Worm (Caenorhabditis elegans) whole organism, young adult: Measurements from ENCODE around the gene ZC513.2.

Experiments
- B0035.1 ChIP-seq: sonication (generic microtip); optimal IDR thresholded peaks from 2 replicates; lab custom pipeline; 2016; ENCODE audit warnings: missing genetic modification characterization, mild to moderate bottlenecking, missing compliant biosample characterization, missing genotype, missing genetic modification reagents
- B0336.3 ChIP-seq: fragments of 200-800 bp; sonication (Bioruptor generic); IDR thresholded peaks from 2 replicates; pipeline ENCODE4 v1.3.6; 2022; ENCODE audit warnings: missing genetic modification characterization, missing compliant biosample characterization
- C17E4.6 ChIP-seq: fragments of 200-800 bp; sonication (Bioruptor generic); IDR thresholded peaks from 2 replicates; pipeline ENCODE4 v1.3.6; 2022; ENCODE audit warnings: missing genetic modification reagents, missing genetic modification characterization, missing compliant biosample characterization
- F10E7.11 ChIP-seq: sonication (generic microtip); optimal IDR thresholded peaks from 2 replicates; lab custom pipeline; 2017; ENCODE audit warnings: mild to moderate bottlenecking, missing genetic modification characterization, moderate library complexity, missing compliant biosample characterization
- F49E8.2 ChIP-seq: sonication (generic microtip); optimal IDR thresholded peaks from 3 replicates; lab custom pipeline; 2017; ENCODE audit warnings: missing genetic modification characterization, mild to moderate bottlenecking, missing compliant biosample characterization, antibody characterized with exemption, moderate library complexity; ENCODE audit not compliant: insufficient read depth
- F52B5.7 ChIP-seq: sonication (generic microtip); optimal IDR thresholded peaks from 2 replicates; lab custom pipeline; 2016; ENCODE audit warnings: mild to moderate bottlenecking, missing genetic modification characterization, missing compliant biosample characterization
- F55B11.4 ChIP-seq: sonication (generic microtip); optimal IDR thresholded peaks from 2 replicates; lab custom pipeline; 2016; ENCODE audit warnings: missing compliant biosample characterization, missing genetic modification characterization, borderline replicate concordance; ENCODE audit not compliant: insufficient read depth
- K12H6.12 ChIP-seq: fragments of 200-800 bp; sonication (Bioruptor generic); optimal IDR thresholded peaks from 2 replicates; lab custom pipeline; 2018; ENCODE audit warnings: mild to moderate bottlenecking, missing genetic modification characterization, missing compliant biosample characterization
- Y53G8AR.9 ChIP-seq: fragments of 200-800 bp; sonication (Bioruptor generic); conservative IDR thresholded peaks from 2 replicates; pipeline ENCODE4 v1.3.6; 2022; ENCODE audit warnings: missing genetic modification reagents, missing genetic modification characterization, missing compliant biosample characterization
- akir-1 ChIP-seq: fragments of 200-800 bp; sonication (Bioruptor generic); optimal IDR thresholded peaks from 2 replicates; lab custom pipeline; 2018; ENCODE audit warnings: mild to moderate bottlenecking, missing genetic modification characterization, moderate library complexity, missing compliant biosample characterization
- aptf-2 ChIP-seq: fragments of 200-800 bp; sonication (Bioruptor generic); conservative IDR thresholded peaks from 2 replicates; pipeline ENCODE4 v1.3.6; 2022; ENCODE audit warnings: missing genetic modification reagents, missing genetic modification characterization, missing compliant biosample characterization
- attf-3 ChIP-seq: fragments of 200-800 bp; sonication (Bioruptor generic); conservative IDR thresholded peaks from 2 replicates; pipeline ENCODE4 v1.3.6; 2022; ENCODE audit warnings: missing genetic modification reagents, missing genetic modification characterization, missing compliant biosample characterization
- ceh-100 ChIP-seq: fragments of 200-800 bp; sonication (Bioruptor generic); IDR thresholded peaks from 2 replicates; pipeline ENCODE4 v1.3.6; 2022; ENCODE audit warnings: missing genetic modification reagents, missing genetic modification characterization, missing compliant biosample characterization
- ceh-40 ChIP-seq: fragments of 200-800 bp; sonication (Bioruptor generic); IDR thresholded peaks from 2 replicates; pipeline ENCODE4 v1.3.6; 2022; ENCODE audit warnings: missing genetic modification characterization, missing compliant biosample characterization
- ceh-79 ChIP-seq: sonication (generic microtip); optimal IDR thresholded peaks from 2 replicates; lab custom pipeline; 2017; ENCODE audit warnings: mild to moderate bottlenecking, missing genetic modification characterization, missing compliant biosample characterization
- ceh-91 ChIP-seq: fragments of 200-800 bp; sonication (Bioruptor generic); IDR thresholded peaks from 2 replicates; pipeline ENCODE4 v1.3.6; 2022; ENCODE audit warnings: missing genetic modification reagents, missing genetic modification characterization, missing compliant biosample characterization
- dpff-1 ChIP-seq: sonication (generic microtip); optimal IDR thresholded peaks from 2 replicates; lab custom pipeline; 2017; ENCODE audit warnings: mild to moderate bottlenecking, missing genetic modification characterization, missing compliant biosample characterization
- egl-44 ChIP-seq: fragments of 200-800 bp; sonication (Bioruptor generic); IDR thresholded peaks from 2 replicates; pipeline ENCODE4 v1.3.6; 2022; ENCODE audit warnings: missing genetic modification reagents, missing genetic modification characterization, missing compliant biosample characterization
- ets-4 ChIP-seq: fragments of 200-800 bp; sonication (Bioruptor generic); optimal IDR thresholded peaks from 2 replicates; lab custom pipeline; 2018; ENCODE audit warnings: mild to moderate bottlenecking, missing genetic modification characterization, missing compliant biosample characterization
- him-1 ChIP-seq: sonication (generic microtip); optimal IDR thresholded peaks from 2 replicates; lab custom pipeline; 2016; ENCODE audit warnings: missing genotype, missing genetic modification reagents, missing genetic modification characterization, missing compliant biosample characterization
- let-526 ChIP-seq: fragments of 200-800 bp; sonication (Bioruptor generic); IDR thresholded peaks from 2 replicates; pipeline ENCODE4 v1.3.6; 2022; ENCODE audit warnings: missing genetic modification reagents, missing genetic modification characterization, missing compliant biosample characterization
- lir-1 ChIP-seq: fragments of 200-800 bp; sonication (Bioruptor generic); conservative IDR thresholded peaks from 2 replicates; pipeline ENCODE4 v1.3.6; 2022; ENCODE audit warnings: missing genetic modification reagents, missing genetic modification characterization, missing compliant biosample characterization
- madf-10 ChIP-seq: sonication (generic microtip); optimal IDR thresholded peaks from 2 replicates; lab custom pipeline; 2016; ENCODE audit warnings: mild to moderate bottlenecking, missing genetic modification characterization, missing compliant biosample characterization
- madf-3 ChIP-seq: fragments of 200-800 bp; sonication (Bioruptor generic); IDR thresholded peaks from 2 replicates; pipeline ENCODE4 v1.3.6; 2022; ENCODE audit warnings: missing genetic modification reagents, missing genetic modification characterization, missing compliant biosample characterization
- mcd-1 ChIP-seq: fragments of 200-800 bp; sonication (Bioruptor generic); IDR thresholded peaks from 2 replicates; pipeline ENCODE4 v1.3.6; 2022; ENCODE audit warnings: missing genetic modification reagents, missing genetic modification characterization, missing compliant biosample characterization
- nfya-1 ChIP-seq: sonication (generic microtip); optimal IDR thresholded peaks from 2 replicates; lab custom pipeline; 2017; ENCODE audit warnings: antibody characterized with exemption, missing compliant biosample characterization, missing genetic modification characterization, borderline replicate concordance; ENCODE audit not compliant: insufficient read depth
- nfya-2 ChIP-seq: fragments of 200-800 bp; sonication (Bioruptor generic); IDR thresholded peaks from 2 replicates; pipeline ENCODE4 v1.3.6; 2022; ENCODE audit warnings: missing genetic modification reagents, missing genetic modification characterization, missing compliant biosample characterization
- nfyb-1 ChIP-seq: fragments of 200-800 bp; sonication (Bioruptor generic); IDR thresholded peaks from 2 replicates; pipeline ENCODE4 v1.3.6; 2022; ENCODE audit warnings: missing genetic modification reagents, missing genetic modification characterization, missing compliant biosample characterization
- nhr-120 ChIP-seq: fragments of 200-800 bp; sonication (Bioruptor generic); IDR thresholded peaks from 2 replicates; pipeline ENCODE4 v1.3.6; 2022; ENCODE audit warnings: missing genetic modification characterization, missing compliant biosample characterization
- nhr-80 ChIP-seq: sonication (generic microtip); optimal IDR thresholded peaks from 2 replicates; lab custom pipeline; 2016; ENCODE audit warnings: missing genetic modification characterization, missing compliant biosample characterization
- pbrm-1 ChIP-seq: fragments of 200-800 bp; sonication (Bioruptor generic); IDR thresholded peaks from 2 replicates; pipeline ENCODE4 v1.3.6; 2022; ENCODE audit warnings: missing genetic modification reagents, missing genetic modification characterization, missing compliant biosample characterization
- repo-1 ChIP-seq: sonication (generic microtip); optimal IDR thresholded peaks from 2 replicates; lab custom pipeline; 2017; ENCODE audit warnings: mild to moderate bottlenecking, missing genetic modification characterization, missing compliant biosample characterization
- sdz-38 ChIP-seq: sonication (generic microtip); optimal IDR thresholded peaks from 2 replicates; lab custom pipeline; 2016; ENCODE audit warnings: missing genotype, missing genetic modification characterization, missing compliant biosample characterization
- snpc-1.1 ChIP-seq: sonication (generic microtip); optimal IDR thresholded peaks from 2 replicates; lab custom pipeline; 2017; ENCODE audit warnings: missing genetic modification characterization, mild to moderate bottlenecking, missing compliant biosample characterization, antibody characterized with exemption, moderate library complexity, missing genotype, missing genetic modification reagents; ENCODE audit not compliant: insufficient read depth
- snpc-1.3 ChIP-seq: sonication (generic microtip); optimal IDR thresholded peaks from 2 replicates; lab custom pipeline; 2017; ENCODE audit warnings: missing genetic modification characterization, mild to moderate bottlenecking, missing compliant biosample characterization, antibody characterized with exemption, moderate library complexity, missing genotype, missing genetic modification reagents; ENCODE audit not compliant: insufficient read depth
- snpc-3.4 ChIP-seq: sonication (generic microtip); optimal IDR thresholded peaks from 2 replicates; lab custom pipeline; 2017; ENCODE audit warnings: missing genetic modification characterization, mild to moderate bottlenecking, missing compliant biosample characterization, antibody characterized with exemption, moderate library complexity, missing genotype, missing genetic modification reagents
- somi-1 ChIP-seq: fragments of 200-800 bp; sonication (Bioruptor generic); optimal IDR thresholded peaks from 2 replicates; lab custom pipeline; 2018; ENCODE audit warnings: mild to moderate bottlenecking, missing genetic modification characterization, missing compliant biosample characterization

The ZC513.2 gene

DNA sequence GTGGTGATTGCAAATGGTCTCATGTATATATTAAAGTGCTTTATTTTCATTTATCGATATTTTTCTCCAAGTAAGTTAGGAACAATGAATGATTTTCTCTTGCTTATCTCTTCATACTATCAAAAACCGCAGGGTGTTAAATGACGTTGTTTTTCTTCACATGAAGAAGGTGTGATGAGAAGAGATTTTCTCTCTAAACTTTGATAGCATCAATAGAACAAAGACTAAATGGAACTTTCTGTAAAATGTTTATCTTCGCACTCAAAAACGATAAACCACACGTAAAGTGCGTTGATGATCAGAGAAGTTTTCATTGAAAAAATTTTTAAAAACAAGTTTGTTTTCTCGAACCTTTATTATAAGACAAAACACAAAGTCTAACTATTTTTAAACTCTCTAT, 25.6 kb downstream of the ZC513.2 start:
- TF ChIP-seq ceh-40 (GFP tag; lab: Robert Waterston, UW) (no peak), madf-3 (GFP tag; lab: Robert Waterston, UW) (no peak), ceh-79 (tag; lab: Kevin White, UChicago) (no peak), pbrm-1 (GFP tag; lab: Robert Waterston, UW) (no peak), C17E4.6 (GFP tag; lab: Robert Waterston, UW) (no peak), nhr-80 (no peak), B0035.1 (no peak), snpc-1.1 (no peak), let-526 (GFP tag; lab: Robert Waterston, UW) (no peak)
- TF ChIP-seq, all 124 proteins: peak for 0

ce11 chrV:8081579-8081978, 27.3 kb downstream of the ZC513.2 start, which contains the start of gene str-131:
Gene str-131 (minus strand): TSS chrV:8081679.
- no peak for TF ChIP-seq nfya-1 (tag; lab: Kevin White, UChicago)
- no peak for TF ChIP-seq him-1 (tag; lab: Kevin White, UChicago)
- no peak for TF ChIP-seq F55B11.4 (tag; lab: Kevin White, UChicago)
- no peak for TF ChIP-seq pbrm-1 (GFP tag; lab: Robert Waterston, UW)
- no peak for TF ChIP-seq sdz-38
- no peak for TF ChIP-seq F49E8.2

- no peak for TF ChIP-seq snpc-1.1
- TF ChIP-seq attf-3 (GFP tag; lab: Robert Waterston, UW) = no peak
- no peak for TF ChIP-seq nhr-120 (GFP tag; lab: Robert Waterston, UW)
- TF ChIP-seq akir-1 (GFP tag; lab: Kevin White, UChicago) = no peak
- TF ChIP-seq snpc-1.3 (tag; lab: Kevin White, UChicago) = no peak
- no peak for TF ChIP-seq egl-44
- no peak for TF ChIP-seq repo-1 (tag; lab: Kevin White, UChicago)
- no peak for TF ChIP-seq B0336.3 (GFP tag; lab: Robert Waterston, UW)
- TF ChIP-seq F10E7.11 = no peak
- TF ChIP-seq nfya-2 = no peak
Observed at ce11 chrV:8085141-8085540, 30.9 kb downstream of the ZC513.2 start, which contains the start of gene C09H5.7. Gene C09H5.7 (minus strand): TSS chrV:8085241.

ce11 chrV:8090595-8090994, 36.4 kb downstream of the ZC513.2 start, which contains the start of gene str-130:
Gene str-130 (minus strand): TSS chrV:8090695.
- TF ChIP-seq ets-4 (GFP tag; lab: Kevin White, UChicago) = no peak
- no peak for TF ChIP-seq snpc-1.1
- TF ChIP-seq somi-1 (GFP tag; lab: Kevin White, UChicago) = no peak
- no peak for TF ChIP-seq ceh-100 (GFP tag; lab: Robert Waterston, UW)
- TF ChIP-seq lir-1 (GFP tag; lab: Robert Waterston, UW) = no peak
- no peak for TF ChIP-seq nfyb-1 (GFP tag; lab: Robert Waterston, UW)
- no peak for TF ChIP-seq F49E8.2
- TF ChIP-seq him-1 (tag; lab: Kevin White, UChicago) = no peak
- no peak for TF ChIP-seq snpc-3.4 (tag; lab: Kevin White, UChicago)
- TF ChIP-seq Y53G8AR.9 (GFP tag; lab: Robert Waterston, UW) = no peak
- TF ChIP-seq dpff-1 (tag; lab: Kevin White, UChicago) = no peak
- TF ChIP-seq K12H6.12 = no peak
- no peak for TF ChIP-seq ceh-91 (GFP tag; lab: Robert Waterston, UW)
- TF ChIP-seq mcd-1 = no peak
- TF ChIP-seq madf-10 (tag; lab: Kevin White, UChicago) = no peak
- TF ChIP-seq F52B5.7 (tag; lab: Kevin White, UChicago) = no peak
- no peak for TF ChIP-seq aptf-2 (GFP tag; lab: Robert Waterston, UW)
